Fruit fly (Drosophila melanogaster) whole organism, wandering third instar larva: Measurements from ENCODE around the gene CG46460.

Experiments
- Dif ChIP-seq: fragments of 200-275, 200-300 bp; sonication (Bioruptor generic); optimal IDR thresholded peaks from 2 replicates; lab custom pipeline; 2018; ENCODE audit warnings: missing biosample characterization, missing genetic modification characterization; ENCODE audit not compliant: partially characterized antibody
- GATAd ChIP-seq: sonication (Bioruptor generic); optimal IDR thresholded peaks from 2 replicates; lab custom pipeline; 2016; ENCODE audit warnings: missing biosample characterization, missing genetic modification characterization
- OdsH ChIP-seq: fragments of 200-800 bp; sonication (Bioruptor generic); optimal IDR thresholded peaks from 2 replicates; lab custom pipeline; 2016; ENCODE audit warnings: missing biosample characterization, mild to moderate bottlenecking, missing genetic modification characterization
- h ChIP-seq: fragments of 200-800 bp; sonication (Bioruptor generic); optimal IDR thresholded peaks from 3 replicates; lab custom pipeline; 2016; ENCODE audit warnings: missing biosample characterization, mild to moderate bottlenecking, missing genetic modification characterization
- pan ChIP-seq: fragments of >200 bp; optimal IDR thresholded peaks from 2 replicates; lab custom pipeline; 2017
- psq ChIP-seq: fragments of 200-800 bp; sonication (Bioruptor generic); optimal IDR thresholded peaks from 3 replicates; lab custom pipeline; 2017; ENCODE audit warnings: missing biosample characterization, mild to moderate bottlenecking, missing genetic modification characterization, moderate library complexity
- usp ChIP-seq: fragments of >200 bp; optimal IDR thresholded peaks from 2 replicates; lab custom pipeline; 2017; ENCODE audit warnings: missing biosample characterization, missing genetic modification characterization
- woc ChIP-seq: sonication (Bioruptor generic); optimal IDR thresholded peaks from 2 replicates; lab custom pipeline; 2016; ENCODE audit warnings: missing biosample characterization, mild to moderate bottlenecking, missing genetic modification characterization

- TF ChIP-seq h (GFP tag; lab: Kevin White, UChicago) (peak; percentile 31), usp (GFP tag; lab: Kevin White, UChicago) (no peak), Dif (peak; percentile 25), pan (lab: Kevin White, UChicago) (no peak), woc (GFP tag; lab: Kevin White, UChicago) (no peak), GATAd (no peak), psq (GFP tag; lab: Kevin White, UChicago) (no peak), OdsH (no peak)
These were observed at the start of gene CG46460 for dm6 chr3L:4227164-4227563.
